Worm (Caenorhabditis elegans) whole organism, mixed stage, embryonic: Measurements from ENCODE around the gene nhr-249.

Experiments
- blmp-1 ChIP-seq: fragments of 150-350 bp; optimal IDR thresholded peaks from 2 replicates; lab custom pipeline; 2014; ENCODE audit warnings: missing biosample characterization, missing genetic modification characterization
- ces-1 ChIP-seq: fragments of 150-350 bp; optimal IDR thresholded peaks from 2 replicates; lab custom pipeline; 2014; ENCODE audit warnings: missing biosample characterization, missing genetic modification reagents, missing genetic modification characterization
- drap-1 ChIP-seq: fragments of 200-800 bp; sonication (Bioruptor generic); optimal IDR thresholded peaks from 3 replicates; lab custom pipeline; 2018; ENCODE audit warnings: mild to moderate bottlenecking, missing genetic modification characterization, missing compliant biosample characterization
- elt-1 ChIP-seq: sonication (generic microtip); optimal IDR thresholded peaks from 2 replicates; lab custom pipeline; 2017; ENCODE audit warnings: missing genetic modification characterization, mild to moderate bottlenecking, missing compliant biosample characterization, antibody characterized with exemption, moderate library complexity, borderline replicate concordance; ENCODE audit not compliant: insufficient read depth
- elt-3 ChIP-seq: fragments of 150-350 bp; optimal IDR thresholded peaks from 2 replicates; lab custom pipeline; 2014; ENCODE audit warnings: missing biosample characterization, missing genetic modification characterization
- lin-13 ChIP-seq: fragments of 150-350 bp; optimal IDR thresholded peaks from 2 replicates; lab custom pipeline; 2014; ENCODE audit warnings: missing biosample characterization, missing genetic modification characterization
- nhr-12 ChIP-seq: fragments of 150-350 bp; optimal IDR thresholded peaks from 2 replicates; lab custom pipeline; 2014; ENCODE audit warnings: missing biosample characterization, missing genetic modification characterization
- nhr-237 ChIP-seq: fragments of 150-350 bp; optimal IDR thresholded peaks from 2 replicates; lab custom pipeline; 2014; ENCODE audit warnings: missing biosample characterization, missing genetic modification characterization
- nhr-28 ChIP-seq: fragments of 150-350 bp; optimal IDR thresholded peaks from 2 replicates; lab custom pipeline; 2014; ENCODE audit warnings: missing biosample characterization, missing genetic modification characterization
- pha-4 ChIP-seq: fragments of 150-350 bp; optimal IDR thresholded peaks from 2 replicates; lab custom pipeline; 2018; ENCODE audit warnings: missing biosample characterization, missing genetic modification reagents, missing genetic modification characterization
- snpc-4 ChIP-seq: fragments of 150-350 bp; optimal IDR thresholded peaks from 2 replicates; lab custom pipeline; 2014; ENCODE audit warnings: missing biosample characterization, missing genetic modification characterization
- unc-62 ChIP-seq: fragments of 150-350 bp; optimal IDR thresholded peaks from 2 replicates; lab custom pipeline; 2014; ENCODE audit warnings: missing biosample characterization, missing genetic modification reagents, missing genetic modification characterization

DNA sequence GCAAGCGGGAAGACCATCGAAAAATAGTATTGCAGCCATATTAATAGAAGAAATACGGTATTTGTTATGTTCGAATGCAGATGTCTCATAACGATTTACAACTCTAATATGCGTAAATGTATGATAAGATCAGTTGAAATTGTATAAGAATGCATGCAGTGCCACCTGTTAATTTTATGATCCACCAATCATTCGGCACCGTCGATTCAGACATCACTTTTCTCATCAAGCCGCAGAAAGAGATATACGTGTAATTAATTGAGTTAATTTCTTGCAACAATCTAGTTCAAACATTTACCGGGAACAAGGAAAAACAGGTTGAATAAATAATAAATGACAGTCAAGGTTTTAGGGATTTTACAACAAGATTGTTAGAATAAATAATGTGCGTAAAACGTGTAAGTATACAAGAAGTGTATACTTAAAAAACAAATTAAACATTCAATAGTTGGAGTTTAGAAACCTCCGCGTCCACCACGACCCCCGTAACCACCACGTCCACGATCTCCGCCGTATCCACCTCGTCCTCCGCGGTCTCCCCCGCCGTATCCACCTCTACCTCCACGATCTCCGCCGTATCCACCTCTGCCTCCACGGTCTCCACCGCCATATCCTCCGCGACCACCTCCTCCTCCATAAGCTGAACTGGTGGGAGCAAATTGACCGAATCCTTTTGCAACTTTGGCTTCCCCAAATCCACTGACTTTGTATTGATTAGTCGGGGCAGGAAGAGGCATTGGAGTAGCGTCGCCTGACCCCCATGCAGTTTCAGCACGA, 2.0 kb upstream of the nhr-249 start:
- TF ChIP-seq nhr-28 (tag; lab: Kevin White, UChicago) = no peak
- no peak for TF ChIP-seq drap-1 (GFP tag; lab: Kevin White, UChicago)
- no peak for TF ChIP-seq snpc-4
- TF ChIP-seq lin-13 = no peak
- no peak for TF ChIP-seq unc-62
- TF ChIP-seq ces-1 = no peak
- TF ChIP-seq elt-3 (tag; lab: Kevin White, UChicago) = no peak
- TF ChIP-seq blmp-1 (tag; lab: Kevin White, UChicago) = no peak
- no peak for TF ChIP-seq elt-1 (tag; lab: Kevin White, UChicago)
- TF ChIP-seq pha-4 (tag; lab: Kevin White, UChicago) = no peak
- no peak for TF ChIP-seq nhr-237
- TF ChIP-seq nhr-12 (tag; lab: Kevin White, UChicago) = no peak
